Fruit fly (Drosophila melanogaster) whole organism: ENCODE measurements around the gene ato.

ENCODE experiments used
- Dll ChIP-seq: fragments of >200 bp; optimal IDR thresholded peaks from 2 replicates; lab custom pipeline; 2017
- EcR ChIP-seq, 2 experiments: fragments of >200 bp; optimal IDR thresholded peaks; 2 replicates each; lab custom pipeline; 2017; ENCODE audit warnings: missing biosample characterization in 2 of 2, missing genetic modification characterization in 2 of 2, missing genetic modification reagents in 2 of 2

- TF ChIP-seq Dll (lab: Kevin White, UChicago) (no peak), EcR (GFP tag; optimal IDR thresholded peaks at IDR 0.05; lab: Kevin White, UChicago) (no peak)
Measured at dm6 chr3R:8292034-8292433, 14.2 kb downstream of the ato start, which contains the start of gene CG31463.
